Fruit fly (Drosophila melanogaster): Measurements from ENCODE around the gene morgue.

- TF ChIP-seq dsf (GFP tag; optimal IDR thresholded peaks at IDR 0.05; ENCODE audit: borderline replicate concordance) = no peak
- TF ChIP-seq h (GFP tag; optimal IDR thresholded peaks at IDR 0.05) = no peak
- no peak for TF ChIP-seq Dfd (GFP tag; optimal IDR thresholded peaks at IDR 0.05)
- no peak for TF ChIP-seq Mio (GFP tag; optimal IDR thresholded peaks at IDR 0.05)
- no peak for TF ChIP-seq Myc (optimal IDR thresholded peaks at IDR 0.05)
- no peak for TF ChIP-seq N (GFP tag; optimal IDR thresholded peaks at IDR 0.05)
- TF ChIP-seq Sp1 (GFP tag; optimal IDR thresholded peaks at IDR 0.05) = no peak
- TF ChIP-seq pan (optimal IDR thresholded peaks at IDR 0.05) = no peak
- TF ChIP-seq Rel (GFP tag; optimal IDR thresholded peaks at IDR 0.05) = no peak
- peak; percentile 32 for TF ChIP-seq Rel (tag; optimal IDR thresholded peaks at IDR 0.05)
Measured at dm6 chr2L:4463323-4463722, 18.8 kb upstream of the morgue start, which contains the start of the genes CG15443 and Paris.

All from whole organism, wandering third instar larva.